Worm (Caenorhabditis elegans) whole organism, late embryonic: ENCODE measurements around the gene F22E5.21.
"Not testable (repeated sequence)": the region's sequence is repeated elsewhere in the genome, so short reads cannot be mapped to it uniquely, and the experiment has no call there.

Experiments
- ama-1 ChIP-seq: fragments of 150-350 bp; optimal IDR thresholded peaks from 2 replicates; lab custom pipeline; 2014
- ceh-18 ChIP-seq: sonication (generic microtip); optimal IDR thresholded peaks from 2 replicates; lab custom pipeline; 2016; ENCODE audit warnings: missing genetic modification characterization, missing compliant biosample characterization
- ceh-24 ChIP-seq: sonication (generic microtip); optimal IDR thresholded peaks from 2 replicates; lab custom pipeline; 2016; ENCODE audit warnings: mild to moderate bottlenecking, missing genetic modification characterization, missing compliant biosample characterization
- ceh-34 ChIP-seq: sonication (generic microtip); optimal IDR thresholded peaks from 2 replicates; lab custom pipeline; 2016; ENCODE audit warnings: mild to moderate bottlenecking, missing genetic modification characterization, missing compliant biosample characterization
- ceh-45 ChIP-seq: fragments of 200-800 bp; sonication (Bioruptor generic); IDR thresholded peaks from 2 replicates; pipeline ENCODE4 v1.3.6; 2022; ENCODE audit warnings: missing genetic modification reagents, missing genetic modification characterization, missing compliant biosample characterization
- ceh-48 ChIP-seq: sonication (generic microtip); optimal IDR thresholded peaks from 2 replicates; lab custom pipeline; 2016; ENCODE audit warnings: missing genetic modification characterization, inconsistent platforms, missing compliant biosample characterization
- che-1 ChIP-seq: sonication (generic microtip); optimal IDR thresholded peaks from 2 replicates; lab custom pipeline; 2016; ENCODE audit warnings: mild to moderate bottlenecking, missing genetic modification characterization, missing compliant biosample characterization
- dmd-4 ChIP-seq: sonication (generic microtip); optimal IDR thresholded peaks from 2 replicates; lab custom pipeline; 2016; ENCODE audit warnings: borderline replicate concordance, missing genetic modification characterization, missing compliant biosample characterization
- ets-4 ChIP-seq: sonication (generic microtip); optimal IDR thresholded peaks from 2 replicates; lab custom pipeline; 2016; ENCODE audit warnings: missing genetic modification characterization, missing compliant biosample characterization
- eyg-1 ChIP-seq: sonication (generic microtip); optimal IDR thresholded peaks from 2 replicates; lab custom pipeline; 2016; ENCODE audit warnings: missing genotype, missing genetic modification characterization, missing compliant biosample characterization
- fax-1 ChIP-seq: sonication (generic microtip); optimal IDR thresholded peaks from 2 replicates; lab custom pipeline; 2016; ENCODE audit warnings: missing genotype, missing genetic modification characterization, missing compliant biosample characterization
- fkh-6 ChIP-seq: sonication (generic microtip); optimal IDR thresholded peaks from 2 replicates; lab custom pipeline; 2016; ENCODE audit warnings: missing genetic modification characterization, missing compliant biosample characterization
- gmeb-2 ChIP-seq: sonication (generic microtip); optimal IDR thresholded peaks from 2 replicates; lab custom pipeline; 2016; ENCODE audit warnings: missing genetic modification characterization, inconsistent platforms, missing compliant biosample characterization
- hlh-30 ChIP-seq: sonication (generic microtip); optimal IDR thresholded peaks from 2 replicates; lab custom pipeline; 2017; ENCODE audit warnings: antibody characterized with exemption, missing genetic modification characterization, missing compliant biosample characterization; ENCODE audit not compliant: insufficient read depth
- lim-6 ChIP-seq: sonication (generic microtip); optimal IDR thresholded peaks from 2 replicates; lab custom pipeline; 2016; ENCODE audit warnings: missing genetic modification characterization, missing compliant biosample characterization
- lin-11 ChIP-seq: fragments of 200-800 bp; sonication (Bioruptor generic); optimal IDR thresholded peaks from 2 replicates; lab custom pipeline; 2018; ENCODE audit warnings: mild to moderate bottlenecking, missing genetic modification characterization, missing compliant biosample characterization
- madf-2 ChIP-seq: sonication (generic microtip); optimal IDR thresholded peaks from 2 replicates; lab custom pipeline; 2017; ENCODE audit warnings: missing genetic modification characterization, missing compliant biosample characterization
- mec-3 ChIP-seq: sonication (generic microtip); optimal IDR thresholded peaks from 2 replicates; lab custom pipeline; 2016; ENCODE audit warnings: borderline replicate concordance, missing genetic modification characterization, missing compliant biosample characterization
- nhr-11 ChIP-seq: fragments of 150-350 bp; optimal IDR thresholded peaks from 2 replicates; lab custom pipeline; 2014; ENCODE audit warnings: missing biosample characterization, missing genetic modification characterization
- odd-2 ChIP-seq: sonication (generic microtip); optimal IDR thresholded peaks from 2 replicates; lab custom pipeline; 2017; ENCODE audit warnings: antibody characterized with exemption, mild to moderate bottlenecking, missing genetic modification characterization, missing compliant biosample characterization
- pax-1 ChIP-seq: fragments of 150-350 bp; optimal IDR thresholded peaks from 2 replicates; lab custom pipeline; 2014; ENCODE audit warnings: missing biosample characterization, missing genetic modification characterization
- pha-2 ChIP-seq: sonication (generic microtip); optimal IDR thresholded peaks from 2 replicates; lab custom pipeline; 2017; ENCODE audit warnings: mild to moderate bottlenecking, missing genetic modification characterization, missing compliant biosample characterization
- pha-4 ChIP-seq: fragments of 150-350 bp; optimal IDR thresholded peaks from 2 replicates; lab custom pipeline; 2018; ENCODE audit warnings: missing biosample characterization, missing genetic modification reagents, missing genetic modification characterization
- pqm-1 ChIP-seq: sonication (generic microtip); optimal IDR thresholded peaks from 2 replicates; lab custom pipeline; 2016; ENCODE audit warnings: missing genetic modification characterization, missing compliant biosample characterization
- pros-1 ChIP-seq: fragments of 150-350 bp; optimal IDR thresholded peaks from 2 replicates; lab custom pipeline; 2014; ENCODE audit warnings: missing biosample characterization, missing genetic modification reagents, missing genetic modification characterization
- ref-2 ChIP-seq: sonication (generic microtip); optimal IDR thresholded peaks from 2 replicates; lab custom pipeline; 2016; ENCODE audit warnings: missing genetic modification characterization, missing compliant biosample characterization
- sdc-2 ChIP-seq: sonication (generic microtip); optimal IDR thresholded peaks from 2 replicates; lab custom pipeline; 2016; ENCODE audit warnings: missing genotype, missing genetic modification characterization, missing compliant biosample characterization
- sox-2 ChIP-seq: fragments of 200-800 bp; sonication (Bioruptor generic); IDR thresholded peaks from 2 replicates; pipeline ENCODE4 v1.3.6; 2022; ENCODE audit warnings: missing genetic modification reagents, missing genetic modification characterization, missing compliant biosample characterization
- sox-4 ChIP-seq: sonication (generic microtip); optimal IDR thresholded peaks from 2 replicates; lab custom pipeline; 2017; ENCODE audit warnings: mild to moderate bottlenecking, missing genetic modification characterization, inconsistent platforms, missing compliant biosample characterization
- tbx-7 ChIP-seq: sonication (generic microtip); optimal IDR thresholded peaks from 2 replicates; lab custom pipeline; 2016; ENCODE audit warnings: missing genotype, missing genetic modification characterization, missing compliant biosample characterization
- ttx-3 ChIP-seq: sonication (generic microtip); optimal IDR thresholded peaks from 2 replicates; lab custom pipeline; 2016; ENCODE audit warnings: missing genetic modification reagents, missing genetic modification characterization, missing compliant biosample characterization
- unc-42 ChIP-seq: sonication (generic microtip); optimal IDR thresholded peaks from 2 replicates; lab custom pipeline; 2016; ENCODE audit warnings: missing genotype, missing genetic modification characterization, missing compliant biosample characterization
- unc-55 ChIP-seq: sonication (generic microtip); optimal IDR thresholded peaks from 2 replicates; lab custom pipeline; 2017; ENCODE audit warnings: missing biosample characterization, missing genetic modification reagents, missing genetic modification characterization
- ztf-16 ChIP-seq: sonication (generic microtip); optimal IDR thresholded peaks from 2 replicates; lab custom pipeline; 2017; ENCODE audit warnings: missing genetic modification characterization, missing compliant biosample characterization

F22E5.21 gene

ce11 chrII:2673534-2673933 is 36.3 kb upstream of the F22E5.21 start, which contains the start of the genes F22E5.20 and F22E5.1:
TSS of gene F22E5.20 (minus strand) at chrII:2673634.
TSS of gene F22E5.1 (plus strand) at chrII:2673775.
- TF ChIP-seq pax-1; ceh-45 (GFP tag; lab: Robert Waterston, UW); eyg-1 (tag; lab: Kevin White, UChicago): not testable (repeated sequence)
- TF ChIP-seq, all 69 proteins: peak for 0; not testable (repeated sequence) for 69

- TF ChIP-seq ref-2, ets-4, ttx-3 (tag; lab: Kevin White, UChicago): not testable (repeated sequence)
These were observed 35.1 kb upstream of the F22E5.21 start, which contains the start of gene sri-57 for ce11 chrII:2672320-2672719. TSS of gene sri-57 (minus strand) at chrII:2672420.

DNA sequence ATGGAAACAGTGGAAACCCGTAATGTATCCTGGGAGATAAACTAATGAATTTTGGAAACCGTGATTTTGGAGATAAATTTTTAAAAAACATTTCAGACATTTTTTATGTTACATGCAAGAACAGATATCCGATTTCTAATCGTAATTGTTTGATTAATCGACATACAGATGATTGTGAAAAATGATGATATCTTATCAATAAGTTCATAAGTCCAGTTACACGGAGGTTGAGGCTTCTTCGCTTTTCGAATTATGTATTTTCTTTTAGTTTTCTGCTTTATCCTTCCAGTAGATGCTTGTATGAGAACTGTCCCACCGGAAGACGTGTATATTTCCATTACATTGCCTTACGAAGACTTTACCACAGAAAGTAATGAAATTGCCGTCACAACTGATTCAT is 28.3 kb upstream of the F22E5.21 start, which contains the start of gene F22E5.22:
F22E5.22 (plus strand) TSS at position 301 of the 400 bp plus-strand sequence.
- TF ChIP-seq lin-11 (tag; lab: Kevin White, UChicago) (no peak), unc-42 (tag; lab: Kevin White, UChicago) (no peak), fkh-6 (tag; lab: Kevin White, UChicago) (no peak), sdc-2 (tag; lab: Kevin White, UChicago) (no peak), pax-1 (no peak), fax-1 (tag; lab: Kevin White, UChicago) (no peak), pros-1 (tag; lab: Kevin White, UChicago) (no peak), ttx-3 (tag; lab: Kevin White, UChicago) (no peak), nhr-11 (tag; lab: Kevin White, UChicago) (no peak), ceh-24 (tag; lab: Kevin White, UChicago) (no peak)

ce11 chrII:2665081-2665480 is 27.8 kb upstream of the F22E5.21 start, which contains the start of gene F22E5.2:
TSS of gene F22E5.2 (plus strand) at chrII:2665381.
- TF ChIP-seq odd-2; ceh-48; pha-2 (tag; lab: Kevin White, UChicago): not testable (repeated sequence)

ce11 chrII:2659364-2659763 is 22.1 kb upstream of the F22E5.21 start, which contains the start of gene gcy-21:
TSS of gene gcy-21 (plus strand) at chrII:2659664.
- TF ChIP-seq lim-6 (no peak), madf-2 (tag; lab: Kevin White, UChicago) (no peak), gmeb-2 (tag; lab: Kevin White, UChicago) (no peak), ceh-18 (no peak), unc-55 (GFP tag; lab: Kevin White, UChicago) (no peak), ztf-16 (tag; lab: Kevin White, UChicago) (no peak), pqm-1 (tag; lab: Kevin White, UChicago) (no peak), ceh-34 (no peak), dmd-4 (tag; lab: Kevin White, UChicago) (no peak), che-1 (tag; lab: Kevin White, UChicago) (no peak), tbx-7 (tag; lab: Kevin White, UChicago) (no peak), lin-11 (tag; lab: Kevin White, UChicago) (no peak), hlh-30 (tag; lab: Kevin White, UChicago) (no peak), ceh-24 (tag; lab: Kevin White, UChicago) (no peak)

- no peak for TF ChIP-seq sox-4 (tag; lab: Kevin White, UChicago)
- no peak for TF ChIP-seq sox-2 (GFP tag; lab: Robert Waterston, UW)
- TF ChIP-seq mec-3 = no peak
- no peak for TF ChIP-seq ama-1 (lab: Kevin White, UChicago)
- no peak for TF ChIP-seq pros-1 (tag; lab: Kevin White, UChicago)
- no peak for TF ChIP-seq unc-55 (GFP tag; lab: Kevin White, UChicago)
- no peak for TF ChIP-seq pha-4 (tag; lab: Kevin White, UChicago)
These were observed 19.3 kb upstream of the F22E5.21 start, which contains the start of gene sri-47 for ce11 chrII:2656606-2657005. TSS of gene sri-47 (plus strand) at chrII:2656906.
